Worm (Caenorhabditis elegans) whole organism, mixed stage, embryonic: Measurements from ENCODE around the gene Y41D4B.1.

ENCODE experiments used
- lsy-2 ChIP-seq: fragments of 150-350 bp; optimal IDR thresholded peaks from 2 replicates; lab custom pipeline; 2014; ENCODE audit warnings: missing biosample characterization, missing genetic modification characterization
- nhr-28 ChIP-seq: fragments of 150-350 bp; optimal IDR thresholded peaks from 2 replicates; lab custom pipeline; 2014; ENCODE audit warnings: missing biosample characterization, missing genetic modification characterization
- snpc-4 ChIP-seq: fragments of 150-350 bp; optimal IDR thresholded peaks from 2 replicates; lab custom pipeline; 2014; ENCODE audit warnings: missing biosample characterization, missing genetic modification characterization
- unc-62 ChIP-seq: fragments of 150-350 bp; optimal IDR thresholded peaks from 2 replicates; lab custom pipeline; 2014; ENCODE audit warnings: missing biosample characterization, missing genetic modification reagents, missing genetic modification characterization

ce11 chrIV:1623712-1624111 lies 48.8 kb upstream of the Y41D4B.1 start, which contains the start of gene nhr-87:
- TF ChIP-seq unc-62 (GFP tag; lab: Kevin White, UChicago): no peak
- TF ChIP-seq nhr-28 (tag; lab: Kevin White, UChicago): no peak
- no peak for TF ChIP-seq snpc-4 (tag; lab: Kevin White, UChicago)
- no peak for TF ChIP-seq lsy-2 (tag; lab: Kevin White, UChicago)
